Worm (Caenorhabditis elegans) whole organism, midembryonic: ENCODE data around the gene R151.8.

Experiments
- flt-1 ChIP-seq: fragments of 200-800 bp; sonication (Bioruptor generic); IDR thresholded peaks from 2 replicates; pipeline ENCODE4 v1.3.6; 2022; ENCODE audit warnings: missing genetic modification characterization, missing compliant biosample characterization
- ref-1 ChIP-seq: fragments of 200-800 bp; sonication (Bioruptor generic); conservative IDR thresholded peaks from 2 replicates; pipeline ENCODE4 v1.3.6; 2022; ENCODE audit warnings: missing genetic modification reagents, missing genetic modification characterization, missing compliant biosample characterization
- tab-1 ChIP-seq: fragments of 200-800 bp; sonication (Bioruptor generic); IDR thresholded peaks from 2 replicates; pipeline ENCODE4 v1.3.6; 2022; ENCODE audit warnings: missing genetic modification characterization, missing compliant biosample characterization
- ztf-29 ChIP-seq: fragments of 200-800 bp; sonication (Bioruptor generic); IDR thresholded peaks from 2 replicates; pipeline ENCODE4 v1.3.6; 2022; ENCODE audit warnings: missing genetic modification reagents, missing genetic modification characterization, missing compliant biosample characterization

ce11 chrIII:7277228-7277627 lies 47.6 kb upstream of the R151.8 start, which contains the start of the genes spot-1 and B0361.11:
- TF ChIP-seq flt-1 (GFP tag; lab: Robert Waterston, UW) (no peak), ztf-29 (GFP tag; lab: Robert Waterston, UW) (no peak), tab-1 (GFP tag; lab: Robert Waterston, UW) (no peak), ref-1 (GFP tag; lab: Robert Waterston, UW) (no peak)
